Fruit fly (Drosophila melanogaster) whole organism, prepupa: ENCODE measurements around the gene Ilp3.
A peak's percentile ranks its signal among the peaks of the same experiment; 100 is the strongest.
"Not testable (repeated sequence)": the region's sequence is repeated elsewhere in the genome, so short reads cannot be mapped to it uniquely, and the experiment has no call there.

Experiments
- CG11762 ChIP-seq: fragments of 200-800 bp; sonication (Bioruptor generic); optimal IDR thresholded peaks from 3 replicates; lab custom pipeline; 2016; ENCODE audit warnings: missing biosample characterization, missing genetic modification characterization; ENCODE audit not compliant: insufficient read depth
- CG11902 ChIP-seq: fragments of 200-800 bp; sonication (Bioruptor generic); optimal IDR thresholded peaks from 3 replicates; lab custom pipeline; 2016; ENCODE audit warnings: missing biosample characterization, missing genetic modification characterization
- CG15336 ChIP-seq: fragments of 200-800 bp; sonication (Bioruptor generic); IDR thresholded peaks from 2 replicates; pipeline ENCODE4 v1.3.6; 2022; ENCODE audit warnings: missing biosample characterization, missing genetic modification characterization
- CG1621 ChIP-seq: fragments of 200-800 bp; sonication (Bioruptor generic); optimal IDR thresholded peaks from 3 replicates; lab custom pipeline; 2018; ENCODE audit warnings: missing biosample characterization, mild to moderate bottlenecking, missing genetic modification characterization
- CG3032 ChIP-seq: fragments of 200-800 bp; optimal IDR thresholded peaks from 2 replicates; lab custom pipeline; 2019; ENCODE audit warnings: missing biosample characterization, mild to moderate bottlenecking, missing genetic modification characterization, moderate library complexity
- CG31627 ChIP-seq: fragments of 200-800 bp; sonication (Bioruptor generic); optimal IDR thresholded peaks from 3 replicates; lab custom pipeline; 2016; ENCODE audit warnings: missing biosample characterization, missing genetic modification characterization
- CG34406 ChIP-seq: fragments of 200-800 bp; sonication (Bioruptor generic); optimal IDR thresholded peaks from 3 replicates; lab custom pipeline; 2016; ENCODE audit warnings: missing biosample characterization, missing genetic modification characterization
- CG4318 ChIP-seq: fragments of 200-800 bp; sonication (Bioruptor generic); optimal IDR thresholded peaks from 3 replicates; lab custom pipeline; 2017; ENCODE audit warnings: missing biosample characterization, mild to moderate bottlenecking, missing genetic modification characterization
- CG6163 ChIP-seq: fragments of 200-800 bp; sonication (Bioruptor generic); IDR thresholded peaks from 3 replicates; pipeline ENCODE4 v1.3.6; 2022; ENCODE audit warnings: missing biosample characterization, missing genetic modification characterization
- CG6276 ChIP-seq: fragments of 200-800 bp; sonication (Bioruptor generic); optimal IDR thresholded peaks from 2 replicates; lab custom pipeline; 2017; ENCODE audit warnings: missing biosample characterization, mild to moderate bottlenecking, missing genetic modification characterization
- CG6792 ChIP-seq: fragments of 200-800 bp; sonication (Bioruptor generic); optimal IDR thresholded peaks from 3 replicates; lab custom pipeline; 2016; ENCODE audit warnings: missing biosample characterization, missing genetic modification characterization
- CG6854 ChIP-seq: fragments of 200-800 bp; sonication (Bioruptor generic); optimal IDR thresholded peaks from 2 replicates; lab custom pipeline; 2017; ENCODE audit warnings: missing biosample characterization, mild to moderate bottlenecking, missing genetic modification characterization
- CG7368 ChIP-seq: fragments of 200-800 bp; sonication (Bioruptor generic); optimal IDR thresholded peaks from 3 replicates; lab custom pipeline; 2016; ENCODE audit warnings: missing biosample characterization, missing genetic modification characterization
- CG8119 ChIP-seq: fragments of 200-800 bp; sonication (Bioruptor generic); IDR thresholded peaks from 3 replicates; pipeline ENCODE4 v1.3.6; 2022; ENCODE audit warnings: missing biosample characterization, missing genetic modification characterization
- CG8632 ChIP-seq: fragments of 200-800 bp; sonication (Bioruptor generic); optimal IDR thresholded peaks from 3 replicates; lab custom pipeline; 2016; ENCODE audit warnings: missing biosample characterization, missing genetic modification characterization
- Eip78C ChIP-seq: fragments of 200-800 bp; sonication (Bioruptor generic); peaks from one replicate; lab custom pipeline; 2016; ENCODE audit warnings: missing biosample characterization, missing genetic modification characterization
- Eip93F ChIP-seq: fragments of 200-800 bp; sonication (Bioruptor generic); optimal IDR thresholded peaks from 2 replicates; lab custom pipeline; 2016; ENCODE audit warnings: missing biosample characterization, mild to moderate bottlenecking, missing genetic modification characterization
- Hr39 ChIP-seq: fragments of 200-800 bp; sonication (Bioruptor generic); optimal IDR thresholded peaks from 2 replicates; lab custom pipeline; 2016; ENCODE audit warnings: missing biosample characterization, missing genetic modification characterization
- Hr4 ChIP-seq: fragments of 200-800 bp; sonication (Bioruptor generic); optimal IDR thresholded peaks from 3 replicates; lab custom pipeline; 2016; ENCODE audit warnings: missing biosample characterization, missing genetic modification characterization
- Lpt ChIP-seq: fragments of 200-800 bp; sonication (Bioruptor generic); optimal IDR thresholded peaks from 3 replicates; lab custom pipeline; 2016; ENCODE audit warnings: missing biosample characterization, missing genetic modification characterization
- Sox102F ChIP-seq: fragments of 200-800 bp; sonication (Bioruptor generic); optimal IDR thresholded peaks from 2 replicates; lab custom pipeline; 2016; ENCODE audit warnings: missing biosample characterization, mild to moderate bottlenecking, missing genetic modification characterization
- acj6 ChIP-seq: fragments of 200-800 bp; sonication (Bioruptor generic); optimal IDR thresholded peaks from 3 replicates; lab custom pipeline; 2016; ENCODE audit warnings: missing biosample characterization, missing genetic modification characterization
- dac ChIP-seq: fragments of 200-800 bp; sonication (Bioruptor generic); optimal IDR thresholded peaks from 2 replicates; lab custom pipeline; 2017; ENCODE audit warnings: missing biosample characterization, mild to moderate bottlenecking, missing genetic modification characterization
- eg ChIP-seq: fragments of 200-800 bp; sonication (Bioruptor generic); IDR thresholded peaks from 3 replicates; pipeline ENCODE4 v1.3.6; 2022; ENCODE audit warnings: missing biosample characterization, missing genetic modification characterization
- esn ChIP-seq: fragments of 200-800 bp; sonication (Bioruptor generic); optimal IDR thresholded peaks from 2 replicates; lab custom pipeline; 2016; ENCODE audit warnings: missing biosample characterization, mild to moderate bottlenecking, missing genetic modification characterization, moderate library complexity
- lz ChIP-seq: fragments of 200-800 bp; sonication (Bioruptor generic); optimal IDR thresholded peaks from 3 replicates; lab custom pipeline; 2016; ENCODE audit warnings: missing biosample characterization, missing genetic modification characterization
- net ChIP-seq: fragments of 200-800 bp; sonication (Bioruptor generic); optimal IDR thresholded peaks from 3 replicates; lab custom pipeline; 2016; ENCODE audit warnings: missing biosample characterization, missing genetic modification characterization
- spab ChIP-seq: fragments of 200-800 bp; sonication (Bioruptor generic); optimal IDR thresholded peaks from 2 replicates; lab custom pipeline; 2017; ENCODE audit warnings: missing biosample characterization, mild to moderate bottlenecking, missing genetic modification characterization, missing genetic modification reagents
- ss ChIP-seq, 2 experiments: fragments of 200-800 bp; sonication (Bioruptor generic); optimal IDR thresholded peaks; 2 replicates in 1 of 2; 3 replicates in 1 of 2; lab custom pipeline; 2017 to 2018; ENCODE audit warnings: mild to moderate bottlenecking in 2 of 2, missing biosample characterization in 2 of 2, missing genetic modification characterization in 2 of 2, moderate library complexity in 1 of 2

Ilp3 gene

dm6 chr3L:9814621-9815020, 12.7 kb upstream of the Ilp3 start:
- peak; percentile 47 for TF ChIP-seq CG8119 (GFP tag; lab: Robert Waterston, UW)
- 0 out of 3 replicates have a peak, but pooled peaks have one; percentile 26 for TF ChIP-seq CG6163
- no peak for TF ChIP-seq CG3032 (tag; lab: Kevin White, UChicago)
- TF ChIP-seq eg (GFP tag; lab: Robert Waterston, UW): peak; percentile 84
- no peak for TF ChIP-seq dac (GFP tag; lab: Kevin White, UChicago)
- peak; percentile 2 for TF ChIP-seq CG6276 (GFP tag; lab: Kevin White, UChicago)
- TF ChIP-seq Lpt (GFP tag; lab: Kevin White, UChicago): peak; percentile 17
- TF ChIP-seq CG15336 (GFP tag; lab: Robert Waterston, UW): peak; percentile 52; the same call in 1 of the 2 replicates

- TF ChIP-seq esn (no peak), CG11762 (GFP tag; lab: Kevin White, UChicago) (no peak), CG6276 (GFP tag; lab: Kevin White, UChicago) (no peak), Eip93F (GFP tag; lab: Kevin White, UChicago) (no peak), CG4318 (no peak), CG6854 (GFP tag; lab: Kevin White, UChicago) (no peak), net (GFP tag; lab: Kevin White, UChicago) (no peak), CG31627 (GFP tag; lab: Kevin White, UChicago) (no peak)
Observed at dm6 chr3L:9813345-9813897, 11.5 kb upstream of the Ilp3 start, which contains the start of gene CG43897. CG43897 (plus strand) TSS chr3L:9813847.

dm6 chr3L:9804125-9804524, 2.2 kb upstream of the Ilp3 start, which contains the start of gene Ilp4:
Ilp4 (minus strand) TSS chr3L:9804263.
- TF ChIP-seq Eip78C (GFP tag; lab: Kevin White, UChicago): no peak
- TF ChIP-seq spab: no peak
- TF ChIP-seq, all 60 proteins: peak for 0

- TF ChIP-seq acj6 (GFP tag; lab: Kevin White, UChicago): no peak
- TF ChIP-seq Eip93F (GFP tag; lab: Kevin White, UChicago): no peak
- no peak for TF ChIP-seq CG34406 (GFP tag; lab: Kevin White, UChicago)
- TF ChIP-seq CG4318: no peak
Observed at dm6 chr3L:9799398-9799797, 2.5 kb downstream of the Ilp3 start, which contains the start of gene Ilp2. Ilp2 (plus strand) TSS chr3L:9799698.

dm6 chr3L:9798120-9798519, 3.8 kb downstream of the Ilp3 start, which contains the start of gene Ilp1:
Ilp1 (plus strand) TSS chr3L:9798420.
- not testable (repeated sequence) for TF ChIP-seq Hr4 (GFP tag; lab: Kevin White, UChicago); spab; ss (GFP tag; optimal IDR thresholded peaks at IDR 0.05; lab: Kevin White, UChicago)

- TF ChIP-seq CG11902 (no peak), lz (GFP tag; lab: Kevin White, UChicago) (no peak), Hr4 (GFP tag; lab: Kevin White, UChicago) (no peak), Hr39 (GFP tag; lab: Kevin White, UChicago) (no peak), CG6792 (GFP tag; lab: Kevin White, UChicago) (no peak), CG1621 (tag; lab: Kevin White, UChicago) (no peak), Eip93F (GFP tag; lab: Kevin White, UChicago) (no peak)
Observed at dm6 chr3L:9797587-9797986, 4.3 kb downstream of the Ilp3 start, which contains the start of gene Zasp67. Zasp67 (minus strand) TSS chr3L:9797687.

- TF ChIP-seq CG11902 (no peak), CG15336 (GFP tag; lab: Robert Waterston, UW) (no peak), Sox102F (no peak), CG7368 (GFP tag; lab: Kevin White, UChicago) (no peak), net (GFP tag; lab: Kevin White, UChicago) (no peak), CG8632 (GFP tag; lab: Kevin White, UChicago) (no peak), CG1621 (tag; lab: Kevin White, UChicago) (no peak)
Observed at dm6 chr3L:9786746-9787145, 15.2 kb downstream of the Ilp3 start, which contains the start of gene CG32052. CG32052 (plus strand) TSS chr3L:9787046.
